Fruit fly (Drosophila melanogaster): Measurements from ENCODE around the gene Trs20.

- TF ChIP-seq HLH106 (tag; optimal IDR thresholded peaks at IDR 0.05), result no peak
- TF ChIP-seq usp (GFP tag; optimal IDR thresholded peaks at IDR 0.05), result no peak
- TF ChIP-seq psq (GFP tag; optimal IDR thresholded peaks at IDR 0.05), result no peak
- TF ChIP-seq Myc (optimal IDR thresholded peaks at IDR 0.05), result no peak
- no peak for TF ChIP-seq Dfd (GFP tag; optimal IDR thresholded peaks at IDR 0.05)
- TF ChIP-seq dsf (GFP tag; optimal IDR thresholded peaks at IDR 0.05; ENCODE audit: borderline replicate concordance), result no peak
- no peak for TF ChIP-seq CG9705 (GFP tag; optimal IDR thresholded peaks at IDR 0.05)
These were observed 41.1 kb downstream of the Trs20 start, which contains the start of the genes CG5235 and ClC-c for dm6 chr3L:16090330-16090803.

Measured in whole organism, wandering third instar larva.